Fruit fly (Drosophila melanogaster) whole organism, larva: ENCODE data around the gene CG14205.

ENCODE experiments used
- noc ChIP-seq: fragments of 200-800 bp; sonication (Bioruptor generic); optimal IDR thresholded peaks from 3 replicates; lab custom pipeline; 2019; ENCODE audit warnings: missing biosample characterization, mild to moderate bottlenecking, missing genetic modification characterization, moderate library complexity

Gene CG14205

DNA sequence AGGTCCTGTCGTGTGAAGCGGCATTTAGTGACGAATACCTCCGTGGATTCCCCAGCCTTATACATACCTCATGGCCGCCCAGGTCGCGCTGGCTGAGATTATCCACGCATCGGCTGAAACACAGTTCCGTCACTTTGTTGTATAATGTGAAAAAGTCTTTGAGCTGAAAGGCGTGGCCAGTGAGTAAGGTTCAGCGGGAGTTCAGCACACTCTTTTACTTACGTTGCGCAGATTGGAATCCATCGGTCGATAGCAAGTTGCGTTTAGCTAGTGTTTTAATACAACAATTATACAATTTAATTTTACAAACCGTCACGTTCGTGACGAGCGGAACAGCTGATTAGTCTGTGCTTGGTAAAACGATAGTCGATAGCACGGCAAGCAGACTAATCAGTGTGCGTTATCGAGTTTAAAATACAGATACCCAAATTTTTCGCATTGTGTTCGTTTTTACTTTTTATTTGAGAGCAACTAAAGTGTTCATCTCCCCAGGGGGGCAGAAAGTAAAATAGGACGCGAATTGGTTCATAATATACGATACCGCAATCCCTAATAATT is 25.9 kb downstream of the CG14205 start, which contains the start of the genes Pstk and Tim9b:
TSS of gene Pstk (minus strand) at position 355 of the 558 bp plus-strand sequence.
TSS of gene Tim9b (minus strand) at position 355 of the 558 bp plus-strand sequence.
- no peak for TF ChIP-seq noc (tag; lab: Kevin White, UChicago)

DNA sequence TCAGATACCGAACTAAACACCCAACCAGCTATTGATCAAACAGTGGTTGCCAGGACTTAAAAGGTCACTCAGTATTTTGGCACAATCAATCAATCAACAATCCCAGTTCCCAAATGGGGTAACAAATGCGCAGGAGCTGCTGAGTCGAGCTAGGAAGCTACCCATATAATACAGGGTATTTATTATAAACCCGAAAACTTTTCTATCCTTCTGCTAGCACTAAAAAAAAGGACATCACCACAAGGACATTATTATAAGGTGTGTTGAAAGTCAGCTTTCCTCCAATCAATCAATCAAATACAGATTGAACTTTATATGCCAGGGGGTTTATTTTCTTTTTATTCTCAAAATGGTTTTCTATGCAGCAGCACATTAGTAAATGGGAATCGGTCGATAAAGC is 28.7 kb downstream of the CG14205 start, which contains the start of gene CG14221:
TSS of gene CG14221 (minus strand) at position 101 of the 400 bp plus-strand sequence.
- no peak for TF ChIP-seq noc (tag; lab: Kevin White, UChicago)

DNA sequence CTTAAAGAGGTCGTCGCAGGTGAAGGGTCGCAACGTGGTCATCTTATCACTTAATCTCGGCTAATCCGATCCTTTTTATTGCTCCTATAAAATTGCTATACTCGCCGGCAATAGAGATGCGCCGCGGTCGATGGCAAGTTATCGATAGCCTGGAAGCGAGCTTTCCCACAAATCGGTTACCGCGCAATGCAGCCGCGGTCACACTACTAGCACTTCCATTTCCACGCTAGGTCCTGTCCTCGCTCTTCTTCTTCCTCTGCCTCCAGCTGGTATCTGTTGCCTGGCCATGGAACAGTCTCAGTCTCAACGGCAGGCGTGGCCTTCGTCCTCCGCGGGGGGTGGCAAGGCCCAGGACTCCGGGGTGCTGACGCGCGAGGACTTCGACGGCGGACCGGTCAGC is 30.5 kb downstream of the CG14205 start, which contains the start of the genes Naa20A and MKP-4:
TSS of gene Naa20A (minus strand) at position 151 of the 400 bp plus-strand sequence.
TSS of gene MKP-4 (plus strand) at position 191 of the 400 bp plus-strand sequence.
- no peak for TF ChIP-seq noc (tag; lab: Kevin White, UChicago)

DNA sequence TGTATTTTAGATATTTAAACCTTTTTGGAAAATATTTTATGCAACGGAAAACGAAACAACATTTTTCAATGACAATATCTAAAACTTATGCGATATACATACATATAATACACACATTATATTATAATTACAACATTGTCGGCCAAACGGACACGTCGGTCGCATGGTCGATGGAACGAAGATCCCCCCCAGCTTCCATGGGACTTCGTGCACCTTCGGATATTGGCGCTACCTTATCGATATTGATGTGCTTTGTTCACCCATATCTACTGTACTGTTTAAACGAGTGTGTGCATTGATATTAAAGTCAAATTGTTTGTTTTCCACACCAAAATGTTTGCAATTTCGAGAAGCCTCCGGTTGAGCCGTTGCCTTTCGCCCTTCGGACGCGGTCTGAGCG is 33.0 kb downstream of the CG14205 start, which contains the start of gene CG14212:
TSS of gene CG14212 (plus strand) at position 301 of the 400 bp plus-strand sequence.
- no peak for TF ChIP-seq noc (tag; lab: Kevin White, UChicago)

DNA sequence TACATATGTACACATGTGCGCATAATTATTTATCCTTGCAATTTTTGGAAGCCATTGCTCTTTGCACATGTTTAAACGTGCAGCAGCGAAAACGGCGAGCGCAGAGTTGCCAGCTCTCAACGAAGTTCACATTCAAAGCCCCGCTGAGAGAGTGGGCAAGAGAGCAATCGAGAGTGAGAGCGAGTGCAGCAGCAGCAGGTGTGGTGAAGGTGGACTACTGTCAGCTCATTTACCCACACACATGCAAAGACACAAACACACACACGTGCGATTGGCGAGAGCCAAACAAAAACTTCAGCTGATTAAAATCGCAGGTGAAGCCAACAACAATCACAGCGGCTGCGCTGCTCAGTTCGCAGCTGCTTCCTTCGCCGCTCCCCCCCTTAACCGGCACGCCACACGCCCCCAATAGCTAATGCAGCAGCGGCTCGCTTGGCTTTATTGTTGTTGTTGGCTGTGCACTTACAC is 39.0 kb downstream of the CG14205 start:
- TF ChIP-seq noc (tag; lab: Kevin White, UChicago) = no peak

DNA sequence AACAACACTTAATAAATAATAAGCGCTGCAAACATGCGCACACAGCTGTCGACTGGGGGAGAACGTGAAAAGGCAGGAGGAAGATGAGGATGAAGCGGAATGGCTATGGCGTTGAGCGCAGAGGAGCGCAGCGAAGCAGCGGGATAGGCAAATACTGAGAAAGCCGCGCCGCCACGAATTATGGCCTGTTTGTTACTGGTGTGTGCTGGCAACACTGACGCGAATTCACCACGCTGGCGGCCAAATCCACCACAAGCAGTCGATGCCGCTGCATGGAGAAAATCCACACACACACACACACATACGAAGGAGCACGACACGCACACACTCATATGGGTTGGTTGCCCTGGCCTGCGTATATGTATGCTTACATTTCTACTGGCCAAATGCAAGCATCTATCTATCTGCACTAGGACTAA is 44.6 kb downstream of the CG14205 start:
- no peak for TF ChIP-seq noc (tag; lab: Kevin White, UChicago)

DNA sequence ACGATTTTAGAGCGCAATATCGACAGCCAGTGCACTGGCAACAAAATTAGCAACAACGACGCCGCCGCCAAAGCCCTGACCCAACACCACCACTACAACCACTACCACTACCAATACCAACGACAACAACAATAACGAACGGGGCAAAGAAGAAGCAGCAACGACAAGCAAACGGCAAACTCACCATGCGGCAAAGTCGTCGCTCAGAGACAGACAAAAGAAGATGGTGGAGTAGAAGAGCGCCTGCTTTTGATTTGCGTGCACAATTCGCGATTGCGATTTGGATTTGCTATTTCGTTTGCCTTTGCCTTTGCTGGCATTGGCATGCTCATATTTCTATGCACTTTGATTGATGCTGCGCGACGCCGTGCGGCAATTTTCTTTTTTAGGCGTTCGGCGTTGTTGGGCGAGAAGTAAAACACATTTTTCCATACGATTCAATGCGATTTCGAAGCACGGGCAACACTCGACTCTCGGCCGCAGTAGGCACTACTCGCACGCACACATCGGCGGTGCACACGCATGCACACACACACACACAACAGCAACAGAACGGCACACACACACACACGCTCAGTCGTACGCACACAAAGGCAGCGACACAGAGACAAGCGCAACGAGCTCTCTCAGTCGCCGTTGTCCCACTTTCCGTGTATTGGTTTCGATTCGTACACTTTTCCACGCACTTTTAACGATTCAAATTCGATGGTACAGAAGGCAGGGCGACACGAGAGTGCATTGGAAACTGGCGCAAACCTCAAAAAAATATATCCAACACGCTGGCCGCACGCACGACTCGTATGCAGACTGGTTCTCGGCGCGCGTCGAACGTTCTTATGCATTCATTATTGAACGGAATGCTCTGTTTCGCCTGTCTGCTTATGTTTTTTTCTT is 45.3 kb downstream of the CG14205 start:
- TF ChIP-seq noc (tag; lab: Kevin White, UChicago) = no peak

DNA sequence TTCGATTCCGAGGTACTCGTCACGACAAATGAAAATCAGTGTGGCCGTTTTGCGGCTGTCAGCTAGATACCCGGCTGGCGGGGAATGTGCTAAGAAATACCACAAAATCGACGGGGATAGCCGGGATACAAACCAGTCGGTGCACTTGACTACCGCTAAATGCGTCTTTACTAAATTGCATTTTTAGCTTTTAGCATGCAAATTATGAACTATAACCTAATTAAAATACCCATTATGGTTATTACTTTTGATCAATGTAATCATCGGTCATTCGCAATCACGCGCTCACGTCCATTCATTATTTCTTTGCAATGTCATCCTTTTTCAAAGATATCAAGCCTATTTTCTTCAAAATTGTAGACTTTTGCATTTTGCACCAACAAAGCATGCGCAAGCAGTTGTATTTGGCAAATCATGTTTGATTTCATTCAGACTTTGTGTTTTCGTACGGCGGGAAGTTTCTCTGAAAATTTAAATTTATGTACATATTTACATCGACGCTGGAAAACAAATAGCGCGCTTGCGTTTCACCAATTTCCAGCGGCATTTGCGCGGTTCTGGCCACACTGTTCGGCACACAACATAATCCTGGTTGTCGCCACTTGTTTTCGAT is 46.0 kb downstream of the CG14205 start, which contains the start of gene Rcd-1:
TSS of gene Rcd-1 (plus strand) at position 440 of the 613 bp plus-strand sequence.
- TF ChIP-seq noc (tag; lab: Kevin White, UChicago) = no peak

DNA sequence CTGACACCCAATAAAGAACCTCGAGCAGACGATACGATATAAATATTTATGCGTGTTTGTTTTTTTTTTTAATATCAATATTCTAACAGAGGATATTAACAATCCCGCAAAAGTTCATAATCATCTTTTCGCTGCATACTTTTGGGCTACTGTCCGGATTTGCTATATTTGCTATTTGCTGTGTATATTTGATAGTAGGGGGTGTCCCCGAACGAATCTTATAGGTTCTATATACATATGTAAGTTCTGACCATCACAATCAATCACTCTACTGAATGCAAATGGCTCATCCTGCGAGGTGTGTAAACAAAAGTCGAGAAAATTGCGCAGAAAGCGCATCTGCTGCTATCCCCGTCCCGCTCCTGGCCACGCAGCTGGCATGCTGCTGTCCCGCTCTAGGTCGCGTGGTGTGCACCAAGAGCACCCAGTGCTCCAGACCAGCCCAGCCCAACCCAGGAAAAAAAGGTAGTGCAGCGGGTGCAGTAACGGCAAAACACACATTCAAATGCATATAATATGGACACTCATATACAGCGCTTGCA is 48.4 kb downstream of the CG14205 start:
- no peak for TF ChIP-seq noc (tag; lab: Kevin White, UChicago)

DNA sequence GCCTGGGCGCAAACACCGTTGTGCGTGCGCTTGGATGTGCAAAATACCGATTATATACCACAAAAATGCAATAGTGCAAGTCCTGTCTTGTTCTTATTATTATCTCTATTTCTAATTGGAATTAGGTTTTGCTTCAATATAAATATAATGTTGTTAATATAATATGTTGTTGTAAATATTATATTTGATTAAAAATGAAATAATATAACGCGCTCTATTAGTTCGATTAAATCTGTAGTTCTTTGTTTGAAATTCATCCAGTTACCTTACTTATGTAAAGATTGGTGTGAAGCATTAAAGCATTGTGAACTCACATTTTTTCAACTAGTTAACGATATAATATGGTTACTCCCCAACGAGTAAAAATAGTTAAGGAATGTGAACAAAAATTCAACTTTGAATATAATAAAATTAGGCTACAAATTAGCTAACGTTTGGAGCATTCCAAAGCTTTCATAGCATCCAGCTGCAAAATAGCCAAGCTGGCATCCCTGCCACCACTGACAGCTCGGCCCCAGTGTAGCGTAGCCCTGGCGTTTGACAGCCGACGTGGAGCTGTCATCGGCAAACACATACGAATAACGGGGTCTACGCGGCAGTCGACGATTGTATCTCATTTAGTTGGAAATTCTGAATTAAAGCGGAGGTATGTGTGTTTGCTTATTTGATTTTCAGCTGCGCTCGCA is 50.6 kb downstream of the CG14205 start, which contains the start of the genes CG12237 and Sec61gamma:
TSS of gene CG12237 (minus strand) at position 51 of the 686 bp plus-strand sequence.
TSS of gene Sec61gamma (plus strand) at position 509 of the 686 bp plus-strand sequence.
- TF ChIP-seq noc (tag; lab: Kevin White, UChicago) = no peak
